Fruit fly (Drosophila melanogaster): ENCODE measurements around the gene CG8036.

CG8036 gene

DNA sequence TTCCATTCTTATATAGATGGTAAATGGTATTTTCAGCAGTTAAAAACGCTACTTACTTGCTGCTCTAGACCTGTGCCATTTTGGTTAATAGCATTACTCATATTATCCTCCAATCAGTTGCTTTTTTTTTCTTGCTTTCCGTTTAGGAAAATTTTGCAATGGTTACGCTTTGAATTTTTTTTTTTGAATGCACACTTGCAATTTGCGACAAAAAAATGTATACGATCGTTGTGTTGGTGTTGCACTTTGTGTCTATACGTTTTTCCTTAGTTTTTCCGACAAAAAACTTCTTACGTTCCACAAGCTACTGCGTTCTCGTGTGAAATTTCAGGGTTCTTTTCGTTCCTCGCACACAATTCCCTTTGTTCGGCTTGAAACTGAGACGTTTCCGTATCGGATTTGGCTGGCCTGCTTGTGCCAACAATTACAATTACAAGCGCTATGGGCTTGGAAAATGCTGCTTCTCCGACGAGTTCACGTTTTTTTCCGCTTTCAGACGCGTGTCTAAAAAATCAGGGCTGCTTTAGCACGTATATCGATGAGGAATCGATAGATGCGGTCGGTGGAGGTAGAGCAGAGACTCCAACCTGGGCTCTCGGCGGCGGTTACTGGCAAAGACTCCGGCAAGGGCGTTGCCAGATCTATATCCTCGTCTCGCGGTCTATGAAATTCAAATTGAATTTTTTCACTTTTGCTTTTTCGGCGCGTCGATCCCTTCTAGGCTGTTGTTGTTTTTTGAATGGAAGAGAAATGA lies 7.6 kb upstream of the CG8036 start (continued):
- TF ChIP-seq CG32772 (GFP tag; IDR thresholded peaks at IDR 0.05) (peak; percentile 59), CG15696 (tag; optimal IDR thresholded peaks at IDR 0.05) (no peak), trh (GFP tag; optimal IDR thresholded peaks at IDR 0.05) (no peak), CG9437 (GFP tag; optimal IDR thresholded peaks at IDR 0.05) (peak; percentile 89), zen (tag; optimal IDR thresholded peaks at IDR 0.05) (peak; percentile 50), Med (GFP tag) (peak; percentile 98), CG2202 (tag; optimal IDR thresholded peaks at IDR 0.05) (peak; percentile 30), Fer2 (tag; optimal IDR thresholded peaks at IDR 0.05) (no peak), CG11560 (tag; IDR thresholded peaks at IDR 0.05) (peak; percentile 68), HLH3B (GFP tag; IDR thresholded peaks at IDR 0.05) (no peak), CG15514 (GFP tag; optimal IDR thresholded peaks at IDR 0.05) (peak; percentile 96), caup (GFP tag; optimal IDR thresholded peaks at IDR 0.05; ENCODE audit: severe bottlenecking) (peak; percentile 75), gsb-n (tag; optimal IDR thresholded peaks at IDR 0.05) (peak; percentile 77), CG5953 (GFP tag; IDR thresholded peaks at IDR 0.05) (no peak), HLHmδ (GFP tag; optimal IDR thresholded peaks at IDR 0.05) (peak; percentile 27), Opbp (GFP tag; IDR thresholded peaks at IDR 0.05; ENCODE audit: partially characterized antibody) (peak; percentile 94), ham (GFP tag; IDR thresholded peaks at IDR 0.05) (no peak), CG8359 (GFP tag; optimal IDR thresholded peaks at IDR 0.05; ENCODE audit: borderline replicate concordance) (no peak), tap (tag; optimal IDR thresholded peaks at IDR 0.05) (no peak), Hr3 (GFP tag; optimal IDR thresholded peaks at IDR 0.05) (no peak), Hmr (GFP tag; optimal IDR thresholded peaks at IDR 0.05) (peak; percentile 82), Vsx1 (GFP tag; optimal IDR thresholded peaks at IDR 0.05) (no peak), Meics (GFP tag; optimal IDR thresholded peaks at IDR 0.05) (peak; percentile 67), dpn (GFP tag; optimal IDR thresholded peaks at IDR 0.05) (peak; percentile 60), unc-4 (GFP tag; IDR thresholded peaks at IDR 0.05; ENCODE audit: partially characterized antibody) (peak; percentile 89), CG12236 (GFP tag; optimal IDR thresholded peaks at IDR 0.05) (peak; percentile 7), CG3847 (GFP tag; IDR thresholded peaks at IDR 0.05) (peak; percentile 83), dmrt99B (tag; optimal IDR thresholded peaks at IDR 0.05) (no peak), Awh (GFP tag; IDR thresholded peaks at IDR 0.05) (no peak), YL-1 (GFP tag; optimal IDR thresholded peaks at IDR 0.05) (peak; percentile 90), CG8944 (GFP tag; optimal IDR thresholded peaks at IDR 0.05) (no peak), Bdp1 (GFP tag; optimal IDR thresholded peaks at IDR 0.05) (peak; percentile 52), Nf-YC (tag; optimal IDR thresholded peaks at IDR 0.05) (peak; percentile 54), CG11723 (GFP tag; optimal IDR thresholded peaks at IDR 0.05) (peak; percentile 32), GATAe (GFP tag; conservative IDR thresholded peaks at IDR 0.05) (no peak; the same call in 1 of the 2 replicates), CG33213 (GFP tag; optimal IDR thresholded peaks at IDR 0.05) (peak; percentile 75), ap (GFP tag; IDR thresholded peaks at IDR 0.05) (no peak), CG12155 (GFP tag; optimal IDR thresholded peaks at IDR 0.05) (peak; percentile 81), maf-S (GFP tag; optimal IDR thresholded peaks at IDR 0.05) (peak; percentile 40), CG31388 (GFP tag; optimal IDR thresholded peaks at IDR 0.05) (no peak), CG16815 (GFP tag; optimal IDR thresholded peaks at IDR 0.05) (no peak), CG32532 (GFP tag; IDR thresholded peaks at IDR 0.05) (peak; percentile 60; the same call in 1 of the 2 replicates), CG3995 (GFP tag; optimal IDR thresholded peaks at IDR 0.05) (peak; percentile 64), E2f2 (GFP tag; IDR thresholded peaks at IDR 0.05) (peak; percentile 99), Oaz (GFP tag; IDR thresholded peaks at IDR 0.05) (no peak), CG13123 (GFP tag; optimal IDR thresholded peaks at IDR 0.05) (no peak), CG14014 (GFP tag; IDR thresholded peaks at IDR 0.05) (0 out of 2 replicates have a peak, but pooled peaks have one; percentile 39), CG17568 (GFP tag; optimal IDR thresholded peaks at IDR 0.05) (no peak), CG2678 (tag; optimal IDR thresholded peaks at IDR 0.05) (peak; percentile 33)

Data from whole organism, embryonic.